Fruit fly (Drosophila melanogaster) S2 (cell line): ENCODE results near the gene TfIIFbeta.

Experiments
- CG8478 ChIP-seq: fragments of >200 bp; optimal IDR thresholded peaks from 2 replicates; lab custom pipeline; 2018
- CTCF ChIP-seq, 2 experiments: fragments of >200 bp; optimal IDR thresholded peaks; 2 replicates each; lab custom pipeline; 2018

The TfIIFbeta gene

dm6 chr3R:10760966-10761855 is 6.4 kb downstream of the TfIIFbeta start, which contains the start of the genes MED7 and Cap-H2:
Gene MED7 (minus strand): TSS chr3R:10761032.
Gene Cap-H2 (plus strand): TSS chr3R:10761310.
- no peak for TF ChIP-seq CTCF (optimal IDR thresholded peaks at IDR 0.05; lab: Kevin White, UChicago)
- no peak for TF ChIP-seq CG8478 (lab: Kevin White, UChicago)

- no peak for TF ChIP-seq CG8478 (lab: Kevin White, UChicago)
Observed at dm6 chr3R:10759348-10759847, 8.2 kb downstream of the TfIIFbeta start, which contains the start of gene CG31272. Gene CG31272 (minus strand): TSS chr3R:10759398.

dm6 chr3R:10755534-10755933 is 12.1 kb downstream of the TfIIFbeta start, which contains the start of gene CG14691:
Gene CG14691 (minus strand): TSS chr3R:10755634.
- TF ChIP-seq CTCF (optimal IDR thresholded peaks at IDR 0.05; lab: Kevin White, UChicago) (no peak), CG8478 (lab: Kevin White, UChicago) (no peak)

dm6 chr3R:10751061-10751460 is 16.5 kb downstream of the TfIIFbeta start, which contains the start of gene TkR86C:
Gene TkR86C (minus strand): TSS chr3R:10751228.
- TF ChIP-seq CTCF (optimal IDR thresholded peaks at IDR 0.05; lab: Kevin White, UChicago) (no peak), CG8478 (lab: Kevin White, UChicago) (no peak)

- no peak for TF ChIP-seq CTCF (optimal IDR thresholded peaks at IDR 0.05; lab: Kevin White, UChicago)
- no peak for TF ChIP-seq CG8478 (lab: Kevin White, UChicago)
Observed at dm6 chr3R:10747650-10748049, 20.0 kb downstream of the TfIIFbeta start.

dm6 chr3R:10735857-10736256 is 31.7 kb downstream of the TfIIFbeta start, which contains the start of gene tomboy20:
Gene tomboy20 (minus strand): TSS chr3R:10735957.
- TF ChIP-seq CTCF (optimal IDR thresholded peaks at IDR 0.05; lab: Kevin White, UChicago) (no peak), CG8478 (lab: Kevin White, UChicago) (no peak)

dm6 chr3R:10726714-10727113 is 40.9 kb downstream of the TfIIFbeta start:
- TF ChIP-seq CG8478 (lab: Kevin White, UChicago) (no peak), CTCF (optimal IDR thresholded peaks at IDR 0.05; lab: Kevin White, UChicago) (no peak)
